Worm (Caenorhabditis elegans) whole organism, early embryonic: ENCODE results near the gene F53B3.6.

Source experiments
- B0310.2 ChIP-seq: sonication (generic microtip); optimal IDR thresholded peaks from 2 replicates; lab custom pipeline; 2016; ENCODE audit warnings: mild to moderate bottlenecking, missing genetic modification characterization, missing compliant biosample characterization
- F13C5.2 ChIP-seq: sonication (generic microtip); optimal IDR thresholded peaks from 2 replicates; lab custom pipeline; 2017; ENCODE audit warnings: mild to moderate bottlenecking, missing genetic modification characterization, inconsistent platforms, missing compliant biosample characterization
- aly-1 ChIP-seq: sonication (generic microtip); optimal IDR thresholded peaks from 2 replicates; lab custom pipeline; 2016; ENCODE audit warnings: missing genetic modification characterization, missing compliant biosample characterization
- ama-1 ChIP-seq: fragments of 150-350 bp; optimal IDR thresholded peaks from 2 replicates; lab custom pipeline; 2014
- ceh-13 ChIP-seq: fragments of 200-800 bp; sonication (Bioruptor generic); optimal IDR thresholded peaks from 2 replicates; lab custom pipeline; 2018; ENCODE audit warnings: mild to moderate bottlenecking, missing genetic modification characterization, missing compliant biosample characterization
- ceh-36 ChIP-seq: sonication (generic microtip); optimal IDR thresholded peaks from 2 replicates; lab custom pipeline; 2016; ENCODE audit warnings: missing genetic modification characterization, inconsistent platforms, missing compliant biosample characterization
- ets-7 ChIP-seq: sonication (generic microtip); optimal IDR thresholded peaks from 2 replicates; lab custom pipeline; 2016; ENCODE audit warnings: missing genotype, missing genetic modification characterization, missing compliant biosample characterization
- flt-1 ChIP-seq: fragments of 200-800 bp; sonication (Bioruptor generic); IDR thresholded peaks from 2 replicates; pipeline ENCODE4 v1.3.6; 2022; ENCODE audit warnings: missing genetic modification characterization, missing compliant biosample characterization
- hmbx-1 ChIP-seq: sonication (generic microtip); optimal IDR thresholded peaks from 2 replicates; lab custom pipeline; 2016; ENCODE audit warnings: mild to moderate bottlenecking, missing genetic modification characterization, missing compliant biosample characterization
- hmg-4 ChIP-seq: fragments of 200-800 bp; sonication (Bioruptor generic); optimal IDR thresholded peaks from 2 replicates; lab custom pipeline; 2018; ENCODE audit warnings: mild to moderate bottlenecking, missing genetic modification characterization, missing compliant biosample characterization
- hnd-1 ChIP-seq: sonication (generic microtip); optimal IDR thresholded peaks from 2 replicates; lab custom pipeline; 2016; ENCODE audit warnings: missing genetic modification characterization, missing compliant biosample characterization
- pes-1 ChIP-seq: fragments of 200-800 bp; sonication (Bioruptor generic); IDR thresholded peaks from 2 replicates; pipeline ENCODE4 v1.3.6; 2022; ENCODE audit warnings: missing genetic modification reagents, missing genetic modification characterization, missing compliant biosample characterization
- scrt-1 ChIP-seq: fragments of 200-800 bp; sonication (Bioruptor generic); IDR thresholded peaks from 2 replicates; pipeline ENCODE4 v1.3.6; 2022; ENCODE audit warnings: missing genetic modification characterization, missing compliant biosample characterization
- sea-1 ChIP-seq: fragments of 200-800 bp; sonication (Bioruptor generic); conservative IDR thresholded peaks from 2 replicates; pipeline ENCODE4 v1.3.6; 2022; ENCODE audit warnings: missing genetic modification characterization, missing compliant biosample characterization
- tbx-11 ChIP-seq: fragments of 200-800 bp; sonication (Bioruptor generic); IDR thresholded peaks from 2 replicates; pipeline ENCODE4 v1.3.6; 2022; ENCODE audit warnings: missing genetic modification characterization, missing compliant biosample characterization
- tbx-37 ChIP-seq: fragments of 200-800 bp; sonication (Bioruptor generic); conservative IDR thresholded peaks from 2 replicates; pipeline ENCODE4 v1.3.6; 2022; ENCODE audit warnings: missing genetic modification reagents, missing genetic modification characterization, missing compliant biosample characterization
- tra-4 ChIP-seq: sonication (generic microtip); optimal IDR thresholded peaks from 2 replicates; lab custom pipeline; 2017; ENCODE audit warnings: missing genetic modification characterization, missing compliant biosample characterization

F53B3.6 gene

DNA sequence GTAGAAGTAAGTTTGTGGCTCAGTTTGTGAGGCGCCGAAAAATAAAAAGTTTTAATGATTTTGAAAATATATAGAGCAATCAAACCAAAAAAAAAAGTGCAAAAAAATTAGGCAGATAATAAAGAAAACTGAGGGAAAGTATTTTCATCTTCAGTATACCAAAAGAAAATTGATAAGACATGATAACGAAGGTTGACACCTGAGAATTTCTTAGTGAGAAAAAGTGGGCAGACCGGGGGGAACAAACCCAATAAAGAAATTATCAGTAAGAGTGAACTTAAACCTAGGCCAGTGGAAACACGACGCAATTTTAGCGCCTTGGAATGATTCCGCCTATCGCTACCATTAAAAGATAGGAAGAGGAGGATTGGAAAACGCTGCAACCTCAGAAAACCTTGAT is 25.4 kb upstream of the F53B3.6 start:
- TF ChIP-seq sea-1 (no peak), scrt-1 (GFP tag; lab: Robert Waterston, UW) (no peak), tbx-11 (GFP tag; lab: Robert Waterston, UW) (no peak), ceh-13 (no peak), tra-4 (tag; lab: Kevin White, UChicago) (no peak), B0310.2 (no peak), ets-7 (tag; lab: Kevin White, UChicago) (no peak), tbx-37 (GFP tag; lab: Robert Waterston, UW) (no peak), aly-1 (tag; lab: Kevin White, UChicago) (no peak), hmg-4 (GFP tag; lab: Kevin White, UChicago) (no peak), F13C5.2 (tag; lab: Kevin White, UChicago) (no peak), pes-1 (no peak), flt-1 (no peak), hnd-1 (tag; lab: Kevin White, UChicago) (no peak), ceh-36 (tag; lab: Kevin White, UChicago) (no peak), ama-1 (lab: Kevin White, UChicago) (no peak), hmbx-1 (tag; lab: Kevin White, UChicago) (no peak)

DNA sequence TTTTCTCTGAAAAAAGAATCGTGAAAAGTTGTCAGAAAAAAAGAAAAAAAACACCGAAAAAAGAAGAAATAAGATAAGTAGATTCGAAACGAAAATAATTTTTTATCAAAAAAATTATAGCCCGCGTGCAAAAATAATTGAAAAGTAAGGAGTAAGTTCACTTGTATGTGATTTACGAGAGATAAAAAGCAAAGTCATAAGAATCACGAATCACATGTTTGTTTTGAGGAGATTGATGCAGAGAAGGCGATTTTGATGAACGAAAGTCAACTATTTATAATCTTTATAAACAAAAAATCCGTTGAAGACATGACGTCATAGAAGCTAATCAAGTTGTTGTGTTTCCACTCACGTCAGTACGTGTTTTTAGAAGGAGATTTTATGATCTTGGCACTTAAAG is 23.7 kb upstream of the F53B3.6 start, which contains the start of gene Y71H10B.1:
Gene Y71H10B.1, minus strand, starts transcription at position 6 of the 400 bp plus-strand sequence.
- TF ChIP-seq ama-1 (lab: Kevin White, UChicago) (no peak), tbx-11 (GFP tag; lab: Robert Waterston, UW) (no peak), scrt-1 (GFP tag; lab: Robert Waterston, UW) (no peak), flt-1 (no peak), tra-4 (tag; lab: Kevin White, UChicago) (no peak), aly-1 (tag; lab: Kevin White, UChicago) (no peak), ceh-13 (no peak), B0310.2 (no peak), hnd-1 (tag; lab: Kevin White, UChicago) (no peak), sea-1 (no peak), ets-7 (tag; lab: Kevin White, UChicago) (no peak), hmg-4 (GFP tag; lab: Kevin White, UChicago) (no peak)

DNA sequence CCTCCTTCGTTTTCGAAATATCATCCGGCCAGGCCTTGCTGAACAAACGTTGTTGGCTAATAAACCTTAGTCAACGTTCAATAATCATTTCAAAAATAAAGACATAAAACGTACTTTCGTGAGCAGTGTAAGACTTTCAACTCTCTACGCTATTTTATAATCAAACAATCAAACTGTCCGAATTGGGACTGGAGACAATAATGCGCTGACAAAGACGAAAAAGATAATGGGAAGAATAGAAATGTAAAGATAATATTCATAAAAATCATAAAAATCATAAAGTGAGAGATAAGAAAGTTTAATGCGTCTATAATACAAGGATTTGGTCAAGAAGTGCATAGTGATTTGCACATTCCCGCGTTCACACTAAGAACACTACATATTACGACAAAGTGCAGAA is 22.3 kb upstream of the F53B3.6 start:
- TF ChIP-seq ceh-36 (tag; lab: Kevin White, UChicago) (no peak), ceh-13 (no peak)

DNA sequence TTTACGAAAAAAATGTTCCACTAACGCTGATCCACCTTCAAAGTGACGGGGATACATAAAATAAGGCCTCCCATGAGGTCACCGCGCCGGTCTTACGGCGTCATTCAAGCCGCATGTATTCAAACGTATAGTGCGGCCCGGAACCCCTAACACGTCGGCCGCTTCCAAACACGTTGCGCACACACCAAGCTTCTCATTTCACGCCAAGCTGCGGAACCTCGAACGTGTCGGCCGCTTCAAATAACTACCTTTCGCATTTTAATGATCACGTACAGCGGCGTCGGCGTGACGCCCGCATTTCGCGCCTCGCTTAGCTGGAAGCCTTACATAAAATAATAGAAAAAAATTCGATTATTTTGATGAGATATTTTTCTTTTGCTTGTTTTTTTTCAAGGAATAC is 20.5 kb upstream of the F53B3.6 start:
- no peak for TF ChIP-seq scrt-1 (GFP tag; lab: Robert Waterston, UW)
- TF ChIP-seq ceh-36 (tag; lab: Kevin White, UChicago): no peak
- no peak for TF ChIP-seq sea-1
- TF ChIP-seq ama-1 (lab: Kevin White, UChicago): no peak
- no peak for TF ChIP-seq F13C5.2 (tag; lab: Kevin White, UChicago)
- no peak for TF ChIP-seq tra-4 (tag; lab: Kevin White, UChicago)
- no peak for TF ChIP-seq pes-1
- no peak for TF ChIP-seq tbx-37 (GFP tag; lab: Robert Waterston, UW)
- no peak for TF ChIP-seq hmg-4 (GFP tag; lab: Kevin White, UChicago)
- no peak for TF ChIP-seq hnd-1 (tag; lab: Kevin White, UChicago)
- TF ChIP-seq aly-1 (tag; lab: Kevin White, UChicago): no peak
- TF ChIP-seq flt-1: no peak
- TF ChIP-seq ceh-13: no peak
- no peak for TF ChIP-seq ets-7 (tag; lab: Kevin White, UChicago)
- TF ChIP-seq hmbx-1 (tag; lab: Kevin White, UChicago): no peak

DNA sequence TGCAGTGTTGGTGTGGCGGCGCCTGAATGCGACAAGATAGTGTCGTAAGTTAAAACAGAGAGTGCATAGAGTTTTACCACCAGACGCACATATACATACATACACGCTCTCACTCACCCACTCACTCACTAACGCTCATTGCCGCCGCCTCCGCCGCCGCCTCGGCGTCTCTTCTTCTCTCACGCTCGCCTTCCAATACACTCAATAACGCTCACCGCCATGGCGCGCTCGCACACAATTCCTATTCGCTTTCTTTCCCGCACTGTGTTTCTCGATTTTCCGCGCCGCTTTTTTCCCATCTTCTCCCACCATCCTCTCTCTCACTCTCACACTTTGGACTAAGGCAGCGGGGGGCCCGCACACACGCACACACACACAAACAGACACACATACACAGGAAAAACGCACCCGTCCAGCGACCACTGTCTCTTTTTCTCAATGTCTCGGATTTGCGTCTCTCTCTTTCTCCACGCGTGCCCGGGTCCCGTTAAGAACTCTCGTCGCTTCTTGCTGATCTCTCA is 11.6 kb upstream of the F53B3.6 start, which contains the start of gene kin-29:
Gene kin-29, minus strand, starts transcription at position 51 of the 521 bp plus-strand sequence.
- TF ChIP-seq ama-1 (lab: Kevin White, UChicago) (no peak), ceh-13 (no peak), B0310.2 (no peak), hnd-1 (tag; lab: Kevin White, UChicago) (peak; percentile 12), tra-4 (tag; lab: Kevin White, UChicago) (peak; percentile 50), tbx-11 (GFP tag; lab: Robert Waterston, UW) (no peak), ceh-36 (tag; lab: Kevin White, UChicago) (no peak), hmg-4 (GFP tag; lab: Kevin White, UChicago) (peak; percentile 94), ets-7 (tag; lab: Kevin White, UChicago) (no peak), hmbx-1 (tag; lab: Kevin White, UChicago) (no peak), F13C5.2 (tag; lab: Kevin White, UChicago) (peak; percentile 82), scrt-1 (GFP tag; lab: Robert Waterston, UW) (peak; percentile 38; the same call in 1 of the 2 replicates), flt-1 (peak; percentile 3; the same call in 1 of the 2 replicates), sea-1 (no peak), tbx-37 (GFP tag; lab: Robert Waterston, UW) (no peak), aly-1 (tag; lab: Kevin White, UChicago) (peak; percentile 85)

DNA sequence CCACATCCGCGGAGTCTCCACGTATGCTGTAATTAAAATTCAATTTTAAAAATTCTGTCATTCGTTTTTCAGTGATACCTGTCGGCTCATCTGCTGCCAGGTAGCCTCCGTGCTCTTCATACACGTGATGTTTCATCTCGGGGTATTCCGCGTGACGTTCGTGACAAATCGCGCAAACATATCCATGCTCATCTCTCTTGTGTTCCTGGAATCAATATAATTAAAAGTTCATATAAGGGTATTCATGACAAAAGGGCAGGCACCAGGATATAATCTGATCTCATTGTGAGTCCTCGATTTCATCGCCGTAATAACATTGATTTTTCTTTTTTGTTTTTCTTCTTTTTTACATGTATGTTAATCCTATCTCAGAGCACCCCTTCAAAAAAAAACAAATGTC is 10.1 kb upstream of the F53B3.6 start:
- TF ChIP-seq ets-7 (tag; lab: Kevin White, UChicago) (no peak), sea-1 (no peak), F13C5.2 (tag; lab: Kevin White, UChicago) (no peak), tra-4 (tag; lab: Kevin White, UChicago) (no peak), ama-1 (lab: Kevin White, UChicago) (no peak), ceh-36 (tag; lab: Kevin White, UChicago) (no peak), hmbx-1 (tag; lab: Kevin White, UChicago) (no peak), ceh-13 (no peak), tbx-11 (GFP tag; lab: Robert Waterston, UW) (no peak), pes-1 (no peak)

DNA sequence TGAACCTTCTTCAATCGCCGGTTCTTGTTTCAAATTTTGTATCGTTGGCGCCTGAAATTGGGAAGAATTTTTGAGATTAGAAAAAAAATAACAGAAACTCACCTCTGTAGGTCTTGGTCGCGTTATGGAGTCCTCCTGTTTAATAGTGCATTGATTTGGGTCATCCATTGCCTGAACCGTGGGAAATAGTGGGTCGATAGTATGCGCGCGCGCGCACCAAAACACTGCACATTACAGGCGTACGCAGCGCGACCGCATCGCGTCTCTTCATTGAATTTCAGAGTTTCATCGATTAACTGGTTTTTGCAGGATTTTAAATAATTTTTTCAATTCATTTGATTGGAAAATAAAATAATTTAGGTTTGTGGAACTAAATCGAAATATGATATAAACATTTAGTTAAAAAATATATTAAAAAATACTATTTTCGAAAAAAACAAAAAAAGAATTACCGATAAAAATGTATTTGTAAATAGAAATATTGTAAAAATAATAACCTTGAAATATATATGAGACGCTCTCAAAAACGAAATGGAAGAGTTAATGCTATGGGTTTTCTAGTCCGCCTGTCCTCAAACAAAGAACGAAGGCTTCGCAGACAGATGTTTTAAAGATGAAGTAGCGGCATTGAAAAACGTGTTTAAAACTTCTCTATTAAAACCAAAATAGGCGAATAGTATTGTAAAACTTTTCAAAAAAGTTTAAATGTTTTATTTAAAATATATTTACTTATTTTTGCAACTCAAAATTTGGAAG is 6.8 kb upstream of the F53B3.6 start, which contains the start of gene tra-4:
Gene tra-4, minus strand, starts transcription at position 534 of the 756 bp plus-strand sequence.
- TF ChIP-seq ceh-36 (tag; lab: Kevin White, UChicago): no peak
- TF ChIP-seq F13C5.2 (tag; lab: Kevin White, UChicago): no peak
- TF ChIP-seq tbx-11 (GFP tag; lab: Robert Waterston, UW): no peak
- no peak for TF ChIP-seq ama-1 (lab: Kevin White, UChicago)
- TF ChIP-seq hmg-4 (GFP tag; lab: Kevin White, UChicago): peak; percentile 9
